Fruit fly (Drosophila melanogaster) Kc167 (cell line): ENCODE data around the gene CG34332.
"Not testable (repeated sequence)": the region's sequence is repeated elsewhere in the genome, so short reads cannot be mapped to it uniquely, and the experiment has no call there.

Experiments used
- psq ChIP-seq: fragments of >200 bp; optimal IDR thresholded peaks from 2 replicates; lab custom pipeline; 2017; ENCODE audit warnings: missing external identifiers
- ttk ChIP-seq: sonication (Bioruptor generic); optimal IDR thresholded peaks from 2 replicates; lab custom pipeline; 2017; ENCODE audit warnings: missing external identifiers

- TF ChIP-seq ttk; psq (lab: Kevin White, UChicago): not testable (repeated sequence)
Observed at dm6 chrX:20094098-20094497, 46.7 kb upstream of the CG34332 start, which contains the start of gene Or19b.
